Worm (Caenorhabditis elegans) whole organism, L3 larva: Measurements from ENCODE around the gene F44E2.8.

Experiments
- R02D3.7 ChIP-seq: fragments of 150-350 bp; optimal IDR thresholded peaks from 2 replicates; lab custom pipeline; 2014; ENCODE audit warnings: missing biosample characterization, missing genetic modification characterization
- ZK546.5 ChIP-seq: sonication (generic microtip); optimal IDR thresholded peaks from 2 replicates; lab custom pipeline; 2017; ENCODE audit warnings: missing biosample characterization, missing genetic modification characterization
- ama-1 ChIP-seq: fragments of 150-350 bp; optimal IDR thresholded peaks from 2 replicates; lab custom pipeline; 2018
- ceh-16 ChIP-seq: sonication (generic microtip); optimal IDR thresholded peaks from 2 replicates; lab custom pipeline; 2017; ENCODE audit warnings: missing biosample characterization, missing genetic modification characterization
- ceh-28 ChIP-seq: fragments of 150-350 bp; optimal IDR thresholded peaks from 2 replicates; lab custom pipeline; 2014; ENCODE audit warnings: missing biosample characterization, missing genetic modification reagents, missing genetic modification characterization
- ceh-82 ChIP-seq: fragments of 150-350 bp; optimal IDR thresholded peaks from 2 replicates; lab custom pipeline; 2014; ENCODE audit warnings: missing biosample characterization, missing genetic modification characterization
- egl-5 ChIP-seq: fragments of 150-350 bp; optimal IDR thresholded peaks from 2 replicates; lab custom pipeline; 2017; ENCODE audit warnings: missing biosample characterization, missing genetic modification reagents, missing genetic modification characterization, inconsistent platforms
- elt-2 ChIP-seq: sonication (generic microtip); optimal IDR thresholded peaks from 2 replicates; lab custom pipeline; 2016; ENCODE audit warnings: missing genetic modification reagents, mild to moderate bottlenecking, missing genetic modification characterization, missing compliant biosample characterization
- elt-3 ChIP-seq, 3 experiments: fragments of 150-350 bp in 1 of 3; sonication (generic microtip) in 2 of 3; optimal IDR thresholded peaks; 2 replicates in 2 of 3; 4 replicates in 1 of 3; lab custom pipeline; 2014 to 2017; ENCODE audit warnings: missing biosample characterization in 3 of 3, missing genetic modification characterization in 3 of 3
- fkh-10 ChIP-seq: sonication (generic microtip); optimal IDR thresholded peaks from 2 replicates; lab custom pipeline; 2017; ENCODE audit warnings: missing biosample characterization, missing genetic modification reagents, missing genetic modification characterization
- fkh-2 ChIP-seq: fragments of 150-350 bp; optimal IDR thresholded peaks from 2 replicates; lab custom pipeline; 2014; ENCODE audit warnings: missing biosample characterization, missing genetic modification reagents, missing genetic modification characterization
- fos-1 ChIP-seq: fragments of 150-350 bp; optimal IDR thresholded peaks from 2 replicates; lab custom pipeline; 2014; ENCODE audit warnings: missing biosample characterization, missing genetic modification characterization
- hmg-11 ChIP-seq: sonication (generic microtip); optimal IDR thresholded peaks from 2 replicates; lab custom pipeline; 2016; ENCODE audit warnings: missing genetic modification characterization, missing compliant biosample characterization
- lin-15B ChIP-seq: fragments of 150-350 bp; optimal IDR thresholded peaks from 2 replicates; lab custom pipeline; 2014; ENCODE audit warnings: missing biosample characterization, missing genetic modification characterization
- lin-39 ChIP-seq: fragments of 150-350 bp; optimal IDR thresholded peaks from 2 replicates; lab custom pipeline; 2018; ENCODE audit warnings: missing biosample characterization, missing genetic modification reagents, missing genetic modification characterization
- lsy-12 ChIP-seq: sonication (generic microtip); optimal IDR thresholded peaks from 2 replicates; lab custom pipeline; 2016; ENCODE audit warnings: mild to moderate bottlenecking, missing genetic modification characterization, missing compliant biosample characterization
- mdl-1 ChIP-seq: fragments of 150-350 bp; optimal IDR thresholded peaks from 2 replicates; lab custom pipeline; 2014; ENCODE audit warnings: missing biosample characterization, missing genetic modification characterization
- mml-1 ChIP-seq: fragments of 150-350 bp; sonication (generic microtip); optimal IDR thresholded peaks from 3 replicates; lab custom pipeline; 2014; ENCODE audit warnings: missing biosample characterization, missing genetic modification characterization
- nfya-1 ChIP-seq: sonication (generic microtip); optimal IDR thresholded peaks from 2 replicates; lab custom pipeline; 2017; ENCODE audit warnings: missing genetic modification characterization, mild to moderate bottlenecking, missing compliant biosample characterization, antibody characterized with exemption, moderate library complexity; ENCODE audit not compliant: insufficient read depth
- nhr-11 ChIP-seq: fragments of 150-350 bp; optimal IDR thresholded peaks from 2 replicates; lab custom pipeline; 2014; ENCODE audit warnings: missing biosample characterization, missing genetic modification characterization
- nhr-12 ChIP-seq: fragments of 150-350 bp; optimal IDR thresholded peaks from 2 replicates; lab custom pipeline; 2014; ENCODE audit warnings: missing biosample characterization, missing genetic modification characterization
- nhr-23 ChIP-seq: fragments of 150-350 bp; optimal IDR thresholded peaks from 2 replicates; lab custom pipeline; 2014; ENCODE audit warnings: missing biosample characterization, missing genetic modification reagents, missing genetic modification characterization
- nhr-25 ChIP-seq: sonication (generic microtip); optimal IDR thresholded peaks from 2 replicates; lab custom pipeline; 2017; ENCODE audit warnings: missing biosample characterization, missing genetic modification characterization
- nhr-28 ChIP-seq: fragments of 150-350 bp; optimal IDR thresholded peaks from 2 replicates; lab custom pipeline; 2014; ENCODE audit warnings: missing biosample characterization, missing genetic modification characterization
- nhr-43 ChIP-seq: sonication (generic microtip); optimal IDR thresholded peaks from 2 replicates; lab custom pipeline; 2016; ENCODE audit warnings: mild to moderate bottlenecking, missing genetic modification characterization, missing compliant biosample characterization; ENCODE audit not compliant: poor library complexity, severe bottlenecking
- nhr-76 ChIP-seq: fragments of 150-350 bp; sonication (generic microtip); optimal IDR thresholded peaks from 5 replicates; lab custom pipeline; 2014; ENCODE audit warnings: missing biosample characterization, missing genetic modification characterization
- nhr-77 ChIP-seq: fragments of 150-350 bp; optimal IDR thresholded peaks from 2 replicates; lab custom pipeline; 2014; ENCODE audit warnings: missing biosample characterization, missing genetic modification characterization
- pha-4 ChIP-seq: fragments of 150-350 bp; optimal IDR thresholded peaks from 2 replicates; lab custom pipeline; 2014; ENCODE audit warnings: missing biosample characterization, missing genetic modification reagents, missing genetic modification characterization
- pqm-1 ChIP-seq: fragments of 150-350 bp; optimal IDR thresholded peaks from 2 replicates; lab custom pipeline; 2017; ENCODE audit warnings: missing biosample characterization, missing genetic modification characterization, inconsistent platforms
- sea-2 ChIP-seq: fragments of 150-350 bp; sonication (generic microtip); optimal IDR thresholded peaks from 4 replicates; lab custom pipeline; 2014; ENCODE audit warnings: missing biosample characterization, missing genetic modification reagents, missing genetic modification characterization
- snpc-4 ChIP-seq: fragments of 150-350 bp; optimal IDR thresholded peaks from 2 replicates; lab custom pipeline; 2014; ENCODE audit warnings: missing biosample characterization, missing genetic modification characterization
- unc-39 ChIP-seq: sonication (generic microtip); optimal IDR thresholded peaks from 4 replicates; lab custom pipeline; 2017; ENCODE audit warnings: missing biosample characterization, missing genetic modification characterization
- unc-62 ChIP-seq: fragments of 150-350 bp; sonication (generic microtip); optimal IDR thresholded peaks from 4 replicates; lab custom pipeline; 2014; ENCODE audit warnings: missing biosample characterization, missing genetic modification reagents, missing genetic modification characterization
- zag-1 ChIP-seq: fragments of 150-350 bp; optimal IDR thresholded peaks from 2 replicates; lab custom pipeline; 2014; ENCODE audit warnings: missing biosample characterization, missing genetic modification characterization
- ztf-11 ChIP-seq: fragments of 150-350 bp; optimal IDR thresholded peaks from 2 replicates; lab custom pipeline; 2014; ENCODE audit warnings: missing biosample characterization, missing genetic modification characterization
- ztf-4 ChIP-seq: fragments of 150-350 bp; optimal IDR thresholded peaks from 2 replicates; lab custom pipeline; 2014; ENCODE audit warnings: missing biosample characterization, missing genetic modification characterization

The F44E2.8 gene

DNA sequence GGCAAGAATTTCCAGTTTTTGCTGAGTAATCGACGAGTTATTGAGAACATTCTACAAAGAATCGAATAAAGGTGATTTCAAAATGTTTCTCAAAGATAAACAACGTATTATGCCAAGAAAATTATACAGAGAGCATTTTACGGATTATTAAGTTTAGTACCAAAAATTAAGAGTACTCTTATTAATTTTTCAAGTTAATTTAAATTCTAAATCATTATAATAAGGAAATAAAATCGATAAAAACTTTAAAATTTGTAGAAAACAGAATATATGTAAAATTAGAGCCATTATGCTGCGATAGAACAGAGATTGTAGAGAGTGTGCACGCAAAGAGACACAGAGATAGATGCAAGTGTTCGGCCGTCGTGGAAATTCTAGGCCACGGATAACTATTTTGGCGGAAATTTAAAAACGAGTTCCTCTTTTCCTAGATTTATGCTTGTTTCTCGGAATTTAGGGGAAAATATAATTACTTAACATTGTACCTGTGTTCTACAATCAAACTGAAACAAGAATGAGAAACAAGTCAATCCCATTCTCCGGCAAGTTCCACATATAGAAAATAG lies 888 bp upstream of the F44E2.8 start, which contains the start of gene F44E2.9:
TSS of gene F44E2.9 (minus strand) at position 51 of the 566 bp plus-strand sequence.
- TF ChIP-seq zag-1 (no peak), nhr-76 (tag; lab: Kevin White, UChicago) (no peak), pqm-1 (tag; lab: Kevin White, UChicago) (no peak), unc-62 (GFP tag; lab: Kevin White, UChicago) (no peak), elt-3 (tag; optimal IDR thresholded peaks at IDR 0.05; lab: Kevin White, UChicago) (no peak), mdl-1 (tag; lab: Kevin White, UChicago) (no peak), lin-39 (peak; percentile 68), nhr-25 (tag; lab: Kevin White, UChicago) (peak; percentile 33), elt-2 (tag; lab: Kevin White, UChicago) (peak; percentile 22), lin-15B (tag; lab: Kevin White, UChicago) (peak; percentile 80), nhr-11 (tag; lab: Kevin White, UChicago) (no peak), snpc-4 (tag; lab: Kevin White, UChicago) (peak; percentile 67), nhr-23 (peak; percentile 72), ceh-28 (tag; lab: Kevin White, UChicago) (peak; percentile 38), nhr-43 (tag; lab: Kevin White, UChicago) (peak; percentile 76), lsy-12 (peak; percentile 25), ZK546.5 (tag; lab: Kevin White, UChicago) (no peak)

DNA sequence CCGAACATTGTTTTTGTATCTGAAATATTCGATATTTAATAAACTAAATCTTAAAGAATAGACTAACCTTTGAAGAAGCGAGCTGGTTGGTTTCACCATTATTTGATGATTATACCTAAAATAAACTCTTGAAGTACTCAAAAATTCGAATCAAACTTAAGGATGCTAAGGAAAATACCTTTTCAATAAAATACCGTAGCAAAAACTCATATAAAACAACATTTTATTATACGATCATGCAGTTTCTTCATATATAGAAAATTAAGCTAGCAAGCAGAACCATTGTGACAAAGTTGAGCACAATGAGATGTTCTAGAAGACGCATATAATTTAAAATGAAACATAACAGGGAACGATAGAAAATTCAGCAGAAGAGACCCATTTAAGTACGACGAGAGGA lies 1.3 kb downstream of the F44E2.8 start, which contains the start of gene F44E2.7:
TSS of gene F44E2.7 (minus strand) at position 101 of the 400 bp plus-strand sequence.
- TF ChIP-seq lin-39, result no peak
- TF ChIP-seq nhr-11 (tag; lab: Kevin White, UChicago), result no peak
- no peak for TF ChIP-seq ceh-16
- TF ChIP-seq nhr-28 (tag; lab: Kevin White, UChicago), result no peak
- no peak for TF ChIP-seq ceh-82 (tag; lab: Kevin White, UChicago)
- no peak for TF ChIP-seq ceh-28 (tag; lab: Kevin White, UChicago)
- TF ChIP-seq sea-2 (GFP tag; lab: Kevin White, UChicago), result no peak
- TF ChIP-seq nfya-1 (tag; lab: Kevin White, UChicago), result no peak
- no peak for TF ChIP-seq fkh-10 (GFP tag; lab: Kevin White, UChicago)
- no peak for TF ChIP-seq lsy-12
- no peak for TF ChIP-seq snpc-4 (tag; lab: Kevin White, UChicago)
- TF ChIP-seq elt-3 (tag; optimal IDR thresholded peaks at IDR 0.05; lab: Kevin White, UChicago), result no peak
- TF ChIP-seq nhr-25 (tag; lab: Kevin White, UChicago), result no peak
- no peak for TF ChIP-seq fkh-2
- no peak for TF ChIP-seq ztf-4
- TF ChIP-seq nhr-23, result no peak
- TF ChIP-seq ama-1, result no peak
- no peak for TF ChIP-seq pha-4 (tag; lab: Kevin White, UChicago)
- TF ChIP-seq, all 47 proteins: peak for 0

DNA sequence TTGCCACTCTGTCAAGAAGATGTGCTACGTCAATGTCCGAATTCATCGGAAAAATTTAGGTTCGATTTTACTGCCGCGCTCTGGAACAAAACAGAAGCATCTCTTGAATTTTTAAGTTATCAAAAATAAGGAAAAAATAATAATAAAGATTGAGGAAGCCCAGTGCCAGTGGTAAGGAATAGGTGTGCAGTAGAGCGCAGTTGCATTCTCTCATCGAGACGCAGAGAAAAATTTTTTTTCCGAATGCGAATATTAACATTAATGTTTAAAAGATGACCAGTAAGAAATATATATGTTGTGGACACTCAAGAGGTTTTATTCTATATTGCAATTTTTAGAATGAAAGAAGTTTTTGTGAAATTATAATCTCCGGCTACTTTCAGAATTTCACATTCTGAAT lies 2.0 kb downstream of the F44E2.8 start:
- TF ChIP-seq nhr-43 (tag; lab: Kevin White, UChicago) (peak; percentile 30), R02D3.7 (tag; lab: Kevin White, UChicago) (peak; percentile 9), snpc-4 (tag; lab: Kevin White, UChicago) (peak; percentile 44), ztf-11 (no peak), lin-15B (tag; lab: Kevin White, UChicago) (peak; percentile 79), nhr-77 (tag; lab: Kevin White, UChicago) (no peak), ceh-16 (no peak), unc-62 (GFP tag; lab: Kevin White, UChicago) (no peak), ceh-28 (tag; lab: Kevin White, UChicago) (no peak), nfya-1 (tag; lab: Kevin White, UChicago) (peak; percentile 32), nhr-25 (tag; lab: Kevin White, UChicago) (no peak), pha-4 (tag; lab: Kevin White, UChicago) (peak; percentile 73), mdl-1 (tag; lab: Kevin White, UChicago) (no peak), mml-1 (no peak), hmg-11 (peak; percentile 24), fkh-2 (no peak), egl-5 (no peak), fos-1 (no peak), nhr-23 (peak; percentile 69), nhr-12 (no peak), unc-39 (tag; lab: Kevin White, UChicago) (no peak), zag-1 (no peak)
- TF ChIP-seq, all 47 proteins: peak for 8
